Worm (Caenorhabditis elegans) whole organism, early embryonic: ENCODE data around the gene arx-4.

Experiments
- B0310.2 ChIP-seq: sonication (generic microtip); optimal IDR thresholded peaks from 2 replicates; lab custom pipeline; 2016; ENCODE audit warnings: mild to moderate bottlenecking, missing genetic modification characterization, missing compliant biosample characterization
- F13C5.2 ChIP-seq: sonication (generic microtip); optimal IDR thresholded peaks from 2 replicates; lab custom pipeline; 2017; ENCODE audit warnings: mild to moderate bottlenecking, missing genetic modification characterization, inconsistent platforms, missing compliant biosample characterization
- ama-1 ChIP-seq: fragments of 150-350 bp; optimal IDR thresholded peaks from 2 replicates; lab custom pipeline; 2014
- ceh-13 ChIP-seq: fragments of 200-800 bp; sonication (Bioruptor generic); optimal IDR thresholded peaks from 2 replicates; lab custom pipeline; 2018; ENCODE audit warnings: mild to moderate bottlenecking, missing genetic modification characterization, missing compliant biosample characterization
- ceh-36 ChIP-seq: sonication (generic microtip); optimal IDR thresholded peaks from 2 replicates; lab custom pipeline; 2016; ENCODE audit warnings: missing genetic modification characterization, inconsistent platforms, missing compliant biosample characterization
- flt-1 ChIP-seq: fragments of 200-800 bp; sonication (Bioruptor generic); IDR thresholded peaks from 2 replicates; pipeline ENCODE4 v1.3.6; 2022; ENCODE audit warnings: missing genetic modification characterization, missing compliant biosample characterization
- hmbx-1 ChIP-seq: sonication (generic microtip); optimal IDR thresholded peaks from 2 replicates; lab custom pipeline; 2016; ENCODE audit warnings: mild to moderate bottlenecking, missing genetic modification characterization, missing compliant biosample characterization
- hmg-4 ChIP-seq: fragments of 200-800 bp; sonication (Bioruptor generic); optimal IDR thresholded peaks from 2 replicates; lab custom pipeline; 2018; ENCODE audit warnings: mild to moderate bottlenecking, missing genetic modification characterization, missing compliant biosample characterization
- hnd-1 ChIP-seq: sonication (generic microtip); optimal IDR thresholded peaks from 2 replicates; lab custom pipeline; 2016; ENCODE audit warnings: missing genetic modification characterization, missing compliant biosample characterization
- pes-1 ChIP-seq: fragments of 200-800 bp; sonication (Bioruptor generic); IDR thresholded peaks from 2 replicates; pipeline ENCODE4 v1.3.6; 2022; ENCODE audit warnings: missing genetic modification reagents, missing genetic modification characterization, missing compliant biosample characterization
- tbx-11 ChIP-seq: fragments of 200-800 bp; sonication (Bioruptor generic); IDR thresholded peaks from 2 replicates; pipeline ENCODE4 v1.3.6; 2022; ENCODE audit warnings: missing genetic modification characterization, missing compliant biosample characterization
- tra-4 ChIP-seq: sonication (generic microtip); optimal IDR thresholded peaks from 2 replicates; lab custom pipeline; 2017; ENCODE audit warnings: missing genetic modification characterization, missing compliant biosample characterization

- TF ChIP-seq tra-4 (tag; lab: Kevin White, UChicago) (no peak), flt-1 (GFP tag; lab: Robert Waterston, UW) (0 out of 2 replicates have a peak, but pooled peaks have one; percentile 25), tbx-11 (no peak), B0310.2 (tag; lab: Kevin White, UChicago) (no peak), ama-1 (lab: Kevin White, UChicago) (no peak), hmg-4 (GFP tag; lab: Kevin White, UChicago) (peak; percentile 26), ceh-13 (GFP tag; lab: Kevin White, UChicago) (no peak), pes-1 (GFP tag; lab: Robert Waterston, UW) (no peak), hmbx-1 (no peak), ceh-36 (tag; lab: Kevin White, UChicago) (no peak), F13C5.2 (tag; lab: Kevin White, UChicago) (peak; percentile 51), hnd-1 (tag; lab: Kevin White, UChicago) (no peak)
These were observed 25.8 kb downstream of the arx-4 start for ce11 chrIII:887874-888299.
